Fruit fly (Drosophila melanogaster) whole organism, prepupa: ENCODE data around the gene FucTA.

Source experiments
- CG15336 ChIP-seq: fragments of 200-800 bp; sonication (Bioruptor generic); IDR thresholded peaks from 2 replicates; pipeline ENCODE4 v1.3.6; 2022; ENCODE audit warnings: missing biosample characterization, missing genetic modification characterization
- CG1621 ChIP-seq: fragments of 200-800 bp; sonication (Bioruptor generic); optimal IDR thresholded peaks from 3 replicates; lab custom pipeline; 2018; ENCODE audit warnings: missing biosample characterization, mild to moderate bottlenecking, missing genetic modification characterization
- CG16779 ChIP-seq: fragments of 200-800 bp; sonication (Bioruptor generic); optimal IDR thresholded peaks from 3 replicates; lab custom pipeline; 2017; ENCODE audit warnings: missing biosample characterization, mild to moderate bottlenecking, missing genetic modification characterization
- CG4318 ChIP-seq: fragments of 200-800 bp; sonication (Bioruptor generic); optimal IDR thresholded peaks from 3 replicates; lab custom pipeline; 2017; ENCODE audit warnings: missing biosample characterization, mild to moderate bottlenecking, missing genetic modification characterization
- CG7368 ChIP-seq: fragments of 200-800 bp; sonication (Bioruptor generic); optimal IDR thresholded peaks from 3 replicates; lab custom pipeline; 2016; ENCODE audit warnings: missing biosample characterization, missing genetic modification characterization
- Hr39 ChIP-seq: fragments of 200-800 bp; sonication (Bioruptor generic); optimal IDR thresholded peaks from 2 replicates; lab custom pipeline; 2016; ENCODE audit warnings: missing biosample characterization, missing genetic modification characterization
- Hr4 ChIP-seq: fragments of 200-800 bp; sonication (Bioruptor generic); optimal IDR thresholded peaks from 3 replicates; lab custom pipeline; 2016; ENCODE audit warnings: missing biosample characterization, missing genetic modification characterization
- Sox102F ChIP-seq: fragments of 200-800 bp; sonication (Bioruptor generic); optimal IDR thresholded peaks from 2 replicates; lab custom pipeline; 2016; ENCODE audit warnings: missing biosample characterization, mild to moderate bottlenecking, missing genetic modification characterization
- dsx ChIP-seq: fragments of 200-800 bp; optimal IDR thresholded peaks from 3 replicates; lab custom pipeline; 2019; ENCODE audit warnings: missing biosample characterization, mild to moderate bottlenecking, missing genetic modification characterization, moderate library complexity; ENCODE audit not compliant: poor library complexity, severe bottlenecking
- esn ChIP-seq: fragments of 200-800 bp; sonication (Bioruptor generic); optimal IDR thresholded peaks from 2 replicates; lab custom pipeline; 2016; ENCODE audit warnings: missing biosample characterization, mild to moderate bottlenecking, missing genetic modification characterization, moderate library complexity
- vri ChIP-seq: fragments of 200-800 bp; sonication (Bioruptor generic); optimal IDR thresholded peaks from 3 replicates; lab custom pipeline; 2016; ENCODE audit warnings: missing biosample characterization, mild to moderate bottlenecking, missing genetic modification characterization

DNA sequence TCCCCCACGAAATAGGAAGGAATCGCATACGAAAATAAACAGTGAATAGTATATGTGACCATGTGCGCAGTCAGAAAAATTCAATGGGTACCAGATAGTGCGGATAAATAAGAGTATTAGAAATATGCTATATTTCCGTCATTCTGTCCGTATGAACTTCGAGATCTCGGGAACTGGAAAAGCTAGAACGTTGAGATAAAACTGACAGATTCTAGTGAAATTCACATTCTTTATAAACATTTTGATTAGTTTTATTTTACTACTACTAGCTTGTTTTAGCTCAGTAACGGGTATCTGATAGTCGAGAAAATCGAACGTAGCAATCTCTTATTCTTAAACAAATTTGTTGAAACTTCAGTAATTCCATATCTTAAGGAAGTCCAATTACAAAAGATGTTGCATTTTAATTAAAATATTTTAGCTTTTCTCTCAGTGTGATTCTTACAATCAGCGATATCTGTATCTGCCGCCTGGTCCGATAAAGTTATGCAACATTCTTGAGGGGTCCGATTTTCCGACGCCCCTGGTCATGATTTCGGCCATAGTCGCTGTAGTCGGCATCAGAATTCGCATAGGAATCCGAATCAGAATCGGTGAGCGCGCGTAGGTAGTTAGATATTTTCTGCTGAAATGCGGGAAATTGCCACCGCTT is 25.6 kb downstream of the FucTA start:
- TF ChIP-seq Hr39 = no peak
- no peak for TF ChIP-seq CG15336 (GFP tag; lab: Robert Waterston, UW)
- no peak for TF ChIP-seq CG16779 (tag; lab: Kevin White, UChicago)
- TF ChIP-seq CG1621 (tag; lab: Kevin White, UChicago) = no peak
- no peak for TF ChIP-seq CG7368 (GFP tag; lab: Kevin White, UChicago)
- TF ChIP-seq esn = no peak
- TF ChIP-seq Hr4 = no peak
- TF ChIP-seq CG4318 (GFP tag; lab: Kevin White, UChicago) = no peak
- no peak for TF ChIP-seq vri (GFP tag; lab: Kevin White, UChicago)
- TF ChIP-seq dsx (GFP tag; lab: Kevin White, UChicago) = no peak
- TF ChIP-seq Sox102F (GFP tag; lab: Kevin White, UChicago) = no peak
